Fruit fly (Drosophila melanogaster): ENCODE results near the gene BomT3.

The BomT3 gene

DNA sequence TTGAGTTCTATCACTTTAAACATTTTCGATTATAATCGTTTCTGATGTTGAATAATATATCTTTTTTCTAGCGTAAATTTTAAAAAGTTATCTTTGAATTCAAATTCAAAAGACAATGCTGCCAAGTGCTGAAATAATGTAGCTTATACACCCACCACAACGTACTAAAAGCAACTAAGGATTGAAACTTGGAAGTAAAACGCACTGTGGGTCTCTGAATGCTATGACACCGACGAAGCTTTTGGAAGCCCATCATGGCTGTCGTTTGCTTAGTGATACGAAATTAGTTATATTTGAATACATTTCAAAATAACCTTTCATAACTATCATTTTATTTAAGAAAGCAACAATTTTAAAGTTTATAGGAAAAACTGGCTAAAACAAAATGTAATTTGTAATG is 7.8 kb upstream of the BomT3 start:
- TF ChIP-seq CG9948 (tag; optimal IDR thresholded peaks at IDR 0.05) (no peak), Snoo (tag; optimal IDR thresholded peaks at IDR 0.05) (no peak), CG8159 (tag; optimal IDR thresholded peaks at IDR 0.05) (no peak), Ets98B (GFP tag; IDR thresholded peaks at IDR 0.05) (no peak), Pif1B (GFP tag; optimal IDR thresholded peaks at IDR 0.05) (no peak), rn (GFP tag; IDR thresholded peaks at IDR 0.05) (no peak), EcR (GFP tag; optimal IDR thresholded peaks at IDR 0.05) (no peak), CG14655 (GFP tag; optimal IDR thresholded peaks at IDR 0.05) (no peak), Pif1A (GFP tag; optimal IDR thresholded peaks at IDR 0.05) (no peak), gl (tag; optimal IDR thresholded peaks at IDR 0.05) (no peak)

DNA sequence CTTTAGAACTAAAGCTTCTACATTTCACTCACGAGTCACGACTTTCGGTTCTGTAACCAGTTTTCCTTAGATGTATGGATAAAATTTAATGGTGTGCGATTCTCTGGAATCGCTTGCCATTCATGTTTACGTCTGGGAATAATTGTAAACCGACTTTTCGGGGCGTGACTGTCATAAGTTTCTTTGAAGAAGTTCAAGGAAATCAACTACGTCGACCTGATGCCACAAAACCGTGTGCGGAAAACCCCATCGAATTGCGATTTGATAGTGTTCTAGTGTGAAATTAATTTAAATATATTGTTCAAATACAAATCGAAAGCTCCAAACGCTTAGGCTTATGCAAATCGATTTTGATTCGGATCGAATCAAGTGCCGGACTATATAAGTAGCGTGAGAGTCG is 578 bp upstream of the BomT3 start, which contains the start of gene BomBc3:
BomBc3 (plus strand) TSS at position 301 of the 400 bp plus-strand sequence.
- TF ChIP-seq CG15710 (tag; optimal IDR thresholded peaks at IDR 0.05) (no peak), CG9948 (tag; optimal IDR thresholded peaks at IDR 0.05) (no peak), fd96Ca (GFP tag; IDR thresholded peaks at IDR 0.05) (no peak), Pif1B (GFP tag; optimal IDR thresholded peaks at IDR 0.05) (no peak), CG8301 (tag; optimal IDR thresholded peaks at IDR 0.05) (no peak)

DNA sequence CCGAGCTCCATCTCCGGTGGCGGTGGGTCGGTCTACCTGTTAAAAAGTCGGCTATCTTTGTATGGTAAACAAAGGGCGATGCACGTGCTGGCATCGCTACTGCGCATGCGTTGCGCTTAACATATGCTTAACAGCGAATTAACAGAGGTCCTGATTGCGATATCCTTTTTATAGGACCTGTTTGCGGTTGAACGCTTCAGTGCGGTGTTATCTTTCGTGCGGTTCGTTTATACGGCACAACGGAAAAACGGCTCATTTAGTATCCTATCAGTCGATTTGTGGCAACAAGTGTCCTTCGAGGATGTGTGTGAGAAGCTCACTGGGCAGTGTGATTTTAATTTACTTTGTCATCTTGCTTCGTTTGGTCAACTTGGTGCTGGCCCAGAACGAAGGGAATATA is 6.0 kb downstream of the BomT3 start, which contains the start of gene CG13408:
CG13408 (plus strand) TSS at position 222 of the 400 bp plus-strand sequence.
- peak; percentile 67 for TF ChIP-seq CG12605 (GFP tag; IDR thresholded peaks at IDR 0.05)
- no peak for TF ChIP-seq rn (GFP tag; IDR thresholded peaks at IDR 0.05)
- no peak for TF ChIP-seq gl (tag; optimal IDR thresholded peaks at IDR 0.05)
- no peak for TF ChIP-seq CG8159 (tag; optimal IDR thresholded peaks at IDR 0.05)

DNA sequence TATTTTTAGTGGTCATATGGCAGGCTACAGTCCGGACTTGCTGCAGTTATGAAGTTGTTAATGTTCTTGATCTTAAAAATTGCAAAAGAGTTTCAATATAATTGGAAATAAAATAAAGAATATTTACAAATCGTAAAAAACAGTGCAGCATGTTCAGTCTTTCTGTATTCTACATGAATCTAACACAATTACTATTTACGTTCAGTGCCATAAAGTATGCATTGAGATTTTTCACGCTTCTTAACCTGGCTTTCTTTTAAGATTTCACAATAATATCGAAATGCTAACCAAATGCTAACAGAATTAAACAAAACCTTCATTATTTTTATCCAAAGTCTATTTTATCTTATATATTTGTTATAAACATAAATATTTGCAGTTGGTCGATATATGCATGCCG is 13.6 kb downstream of the BomT3 start:
- TF ChIP-seq CG34367 (tag; optimal IDR thresholded peaks at IDR 0.05) (no peak), CG8301 (tag; optimal IDR thresholded peaks at IDR 0.05) (no peak), CG32121 (GFP tag; IDR thresholded peaks at IDR 0.05) (no peak)

DNA sequence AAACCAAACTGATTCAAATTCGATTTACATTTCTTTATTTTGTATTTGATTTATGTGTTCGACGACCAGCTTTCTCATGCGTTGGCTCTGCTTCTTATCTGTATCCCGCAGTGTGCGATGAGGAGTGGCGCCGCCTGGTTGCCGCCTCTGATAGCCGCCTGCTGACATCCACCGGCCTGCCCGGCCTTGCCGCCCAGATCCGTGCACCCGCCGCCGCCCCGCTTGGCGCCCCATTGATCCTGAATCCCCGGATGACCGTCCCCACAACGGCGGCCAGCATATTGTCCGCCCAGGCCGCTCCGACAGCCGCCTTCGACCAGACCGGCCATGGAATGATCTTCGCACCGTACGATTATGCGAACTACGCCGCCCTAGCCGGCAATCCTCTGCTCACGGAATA is 14.6 kb downstream of the BomT3 start:
- TF ChIP-seq CG34367 (tag; optimal IDR thresholded peaks at IDR 0.05) (no peak), CG8159 (tag; optimal IDR thresholded peaks at IDR 0.05) (no peak), CG17806 (tag; optimal IDR thresholded peaks at IDR 0.05) (no peak), EcR (GFP tag; optimal IDR thresholded peaks at IDR 0.05) (no peak), CG14655 (GFP tag; optimal IDR thresholded peaks at IDR 0.05) (no peak), CG12605 (GFP tag; IDR thresholded peaks at IDR 0.05) (no peak), Ets98B (GFP tag; IDR thresholded peaks at IDR 0.05) (no peak), Pif1B (GFP tag; optimal IDR thresholded peaks at IDR 0.05) (no peak), CG8301 (tag; optimal IDR thresholded peaks at IDR 0.05) (no peak), CG32121 (GFP tag; IDR thresholded peaks at IDR 0.05) (no peak), CG9948 (tag; optimal IDR thresholded peaks at IDR 0.05) (no peak), fd96Ca (GFP tag; IDR thresholded peaks at IDR 0.05) (no peak), CG15710 (tag; optimal IDR thresholded peaks at IDR 0.05) (no peak), Snoo (tag; optimal IDR thresholded peaks at IDR 0.05) (no peak), CG4496 (GFP tag; IDR thresholded peaks at IDR 0.05) (no peak), rn (GFP tag; IDR thresholded peaks at IDR 0.05) (no peak)

DNA sequence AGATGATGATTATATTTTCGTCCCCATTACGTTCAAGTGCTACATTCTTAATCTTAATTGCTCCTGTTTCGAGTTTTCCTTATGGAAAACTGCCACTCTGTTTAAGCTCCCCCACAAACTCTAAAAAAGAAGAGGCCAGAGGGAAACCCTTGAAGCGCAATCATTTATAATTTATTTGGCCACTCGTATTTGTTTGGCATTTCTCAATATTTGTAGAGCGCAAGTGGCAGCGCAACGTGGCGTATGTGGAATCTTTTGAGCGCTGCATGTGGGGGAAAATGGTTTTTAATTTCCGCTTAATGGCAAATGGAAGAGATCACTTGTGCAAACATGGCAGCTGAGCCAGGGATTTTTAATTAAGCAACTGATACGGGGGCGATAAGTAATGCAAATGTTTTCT is 19.0 kb downstream of the BomT3 start:
- TF ChIP-seq CG17806 (tag; optimal IDR thresholded peaks at IDR 0.05) (no peak), Pif1B (GFP tag; optimal IDR thresholded peaks at IDR 0.05) (no peak), CG4496 (GFP tag; IDR thresholded peaks at IDR 0.05) (no peak), CG32121 (GFP tag; IDR thresholded peaks at IDR 0.05) (no peak), fd96Ca (GFP tag; IDR thresholded peaks at IDR 0.05) (no peak), CG9948 (tag; optimal IDR thresholded peaks at IDR 0.05) (no peak), CG14655 (GFP tag; optimal IDR thresholded peaks at IDR 0.05) (no peak), CG13204 (GFP tag; optimal IDR thresholded peaks at IDR 0.05) (no peak), D1 (tag; optimal IDR thresholded peaks at IDR 0.05) (no peak), CG34367 (tag; optimal IDR thresholded peaks at IDR 0.05) (no peak), CG10348 (GFP tag; IDR thresholded peaks at IDR 0.05) (no peak), gl (tag; optimal IDR thresholded peaks at IDR 0.05) (no peak), CG15710 (tag; optimal IDR thresholded peaks at IDR 0.05) (no peak), rn (GFP tag; IDR thresholded peaks at IDR 0.05) (no peak), CG8301 (tag; optimal IDR thresholded peaks at IDR 0.05) (no peak), CG8159 (tag; optimal IDR thresholded peaks at IDR 0.05) (no peak)

DNA sequence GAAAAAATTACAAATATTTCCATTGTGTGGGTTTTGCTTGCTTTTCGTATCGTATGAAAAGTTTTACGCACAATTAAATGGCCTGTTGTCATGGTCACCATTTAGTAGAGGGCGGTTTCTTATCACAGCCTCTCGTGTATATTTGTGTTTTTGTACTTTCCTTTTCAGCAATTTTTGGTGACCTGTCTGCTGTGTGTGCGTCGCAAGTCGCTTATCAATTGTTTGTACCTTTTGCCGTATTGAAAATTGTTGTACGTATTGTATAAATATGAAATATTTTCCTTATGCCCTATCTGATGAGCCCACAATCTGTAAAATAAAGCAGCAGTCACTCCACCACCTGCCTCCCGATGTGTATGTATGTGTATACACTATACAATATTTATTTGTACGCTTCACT is 19.8 kb downstream of the BomT3 start:
- TF ChIP-seq CG10348 (GFP tag; IDR thresholded peaks at IDR 0.05) (no peak), Pif1B (GFP tag; optimal IDR thresholded peaks at IDR 0.05) (peak; percentile 20), CG8159 (tag; optimal IDR thresholded peaks at IDR 0.05) (no peak)

DNA sequence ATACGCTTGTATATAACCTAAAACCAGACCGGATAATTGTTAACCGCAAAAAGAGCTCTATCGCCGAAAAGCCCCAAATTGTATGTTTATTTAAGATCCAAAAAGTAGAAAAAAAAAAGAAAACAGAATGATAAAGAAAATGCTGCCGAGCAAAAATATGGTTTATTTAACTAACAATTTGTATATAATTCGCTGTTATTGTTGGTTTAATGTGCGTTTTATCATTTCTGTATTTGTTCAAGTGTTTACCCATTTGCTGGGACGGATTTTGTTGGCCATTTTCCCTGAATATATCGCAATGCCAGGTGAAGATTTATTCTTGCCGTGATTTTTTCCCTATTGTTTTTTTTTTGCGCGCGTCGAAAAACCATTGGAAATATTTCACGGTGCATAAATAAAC is 29.1 kb downstream of the BomT3 start:
- TF ChIP-seq D1 (tag; optimal IDR thresholded peaks at IDR 0.05) = no peak
- no peak for TF ChIP-seq CG17806 (tag; optimal IDR thresholded peaks at IDR 0.05)
